Fruit fly (Drosophila melanogaster) whole organism, pupa: ENCODE measurements around the gene Gdh.

Experiments
- CG13204 ChIP-seq: fragments of 200-800 bp; sonication (Bioruptor generic); optimal IDR thresholded peaks from 2 replicates; lab custom pipeline; 2018; ENCODE audit warnings: missing biosample characterization, mild to moderate bottlenecking, missing genetic modification characterization, moderate library complexity
- CG17806 ChIP-seq: fragments of 200-800 bp; sonication (Bioruptor generic); optimal IDR thresholded peaks from 2 replicates; lab custom pipeline; 2018; ENCODE audit warnings: missing biosample characterization, mild to moderate bottlenecking, missing genetic modification characterization, moderate library complexity
- CG4496 ChIP-seq: fragments of 200-800 bp; sonication (Bioruptor generic); IDR thresholded peaks from 3 replicates; pipeline ENCODE4 v1.3.6; 2022; ENCODE audit warnings: missing biosample characterization, missing genetic modification characterization
- CG9948 ChIP-seq: fragments of 200-800 bp; sonication (Bioruptor generic); optimal IDR thresholded peaks from 2 replicates; lab custom pipeline; 2018; ENCODE audit warnings: missing biosample characterization, mild to moderate bottlenecking, missing genetic modification characterization, moderate library complexity
- D1 ChIP-seq: fragments of 200-800 bp; sonication (Bioruptor generic); optimal IDR thresholded peaks from 2 replicates; lab custom pipeline; 2018; ENCODE audit warnings: missing biosample characterization, mild to moderate bottlenecking, missing genetic modification characterization, moderate library complexity
- Ets98B ChIP-seq: fragments of 200-800 bp; sonication (Bioruptor generic); IDR thresholded peaks from 2 replicates; pipeline ENCODE4 v1.3.6; 2022; ENCODE audit warnings: missing biosample characterization, missing genetic modification characterization

dm6 chr3R:23915967-23916366, 26.9 kb downstream of the Gdh start:
- TF ChIP-seq CG9948 (peak; percentile 92), CG4496 (peak; percentile 61; the same call in 2 of the 3 replicates), Ets98B (GFP tag; lab: Robert Waterston, UW) (peak; percentile 38; the same call in 1 of the 2 replicates), CG17806 (peak; percentile 93), CG13204 (peak; percentile 62), D1 (peak; percentile 82)
